Fruit fly (Drosophila melanogaster) whole organism, embryonic: Measurements from ENCODE around the gene CG13097.
A peak's percentile ranks its signal among the peaks of the same experiment; 100 is the strongest.

Experiments used
- Blimp-1 ChIP-seq: fragments of 200-800 bp; sonication (Bioruptor generic); optimal IDR thresholded peaks from 3 replicates; lab custom pipeline; 2018; ENCODE audit warnings: missing biosample characterization, missing genetic modification characterization, mild to moderate bottlenecking, moderate library complexity, missing genetic modification reagents
- CG10959 ChIP-seq: fragments of 200-800 bp; sonication (Bioruptor generic); IDR thresholded peaks from 2 replicates; pipeline ENCODE4 v1.3.6; 2022; ENCODE audit warnings: missing biosample characterization, missing genetic modification characterization
- CG14965 ChIP-seq: fragments of 200-800 bp; sonication (Bioruptor generic); optimal IDR thresholded peaks from 2 replicates; lab custom pipeline; 2016; ENCODE audit warnings: missing biosample characterization, missing genetic modification characterization, borderline replicate concordance
- CG15011 ChIP-seq: fragments of 200-800 bp; sonication (Bioruptor generic); optimal IDR thresholded peaks from 3 replicates; lab custom pipeline; 2018; ENCODE audit warnings: missing biosample characterization, mild to moderate bottlenecking, missing genetic modification characterization
- CG17359 ChIP-seq: fragments of 200-800 bp; sonication (Bioruptor generic); optimal IDR thresholded peaks from 3 replicates; lab custom pipeline; 2018; ENCODE audit warnings: missing biosample characterization, mild to moderate bottlenecking, missing genetic modification characterization, moderate library complexity
- CG17568 ChIP-seq: fragments of 200-800 bp; sonication (Bioruptor generic); optimal IDR thresholded peaks from 2 replicates; lab custom pipeline; 2018; ENCODE audit warnings: missing biosample characterization, mild to moderate bottlenecking, missing genetic modification characterization, moderate library complexity
- CG18599 ChIP-seq: fragments of 200-800 bp; sonication (Bioruptor generic); optimal IDR thresholded peaks from 3 replicates; lab custom pipeline; 2017; ENCODE audit warnings: missing biosample characterization, missing genetic modification characterization, mild to moderate bottlenecking, moderate library complexity, missing genetic modification reagents
- CG2202 ChIP-seq: fragments of 200-800 bp; sonication (Bioruptor generic); optimal IDR thresholded peaks from 2 replicates; lab custom pipeline; 2018; ENCODE audit warnings: missing biosample characterization, mild to moderate bottlenecking, missing genetic modification characterization
- CG2678 ChIP-seq: fragments of 200-800 bp; sonication (Bioruptor generic); optimal IDR thresholded peaks from 3 replicates; lab custom pipeline; 2019; ENCODE audit warnings: missing biosample characterization, mild to moderate bottlenecking, missing genetic modification characterization, moderate library complexity
- CG42726 ChIP-seq: fragments of 200-800 bp; sonication (Bioruptor generic); IDR thresholded peaks from 2 replicates; pipeline ENCODE4 v1.3.6; 2022; ENCODE audit warnings: missing biosample characterization, missing genetic modification characterization; ENCODE audit not compliant: partially characterized antibody
- CG4730 ChIP-seq: fragments of 200-800 bp; sonication (Bioruptor generic); IDR thresholded peaks from 2 replicates; pipeline ENCODE4 v1.3.6; 2022; ENCODE audit warnings: missing biosample characterization, missing genetic modification characterization
- CG4854 ChIP-seq: fragments of 200-800 bp; sonication (Bioruptor generic); optimal IDR thresholded peaks from 2 replicates; lab custom pipeline; 2016; ENCODE audit warnings: missing biosample characterization, missing genetic modification characterization, inconsistent platforms
- CG5180 ChIP-seq: fragments of 200-800 bp; sonication (Bioruptor generic); optimal IDR thresholded peaks from 3 replicates; lab custom pipeline; 2017; ENCODE audit warnings: missing biosample characterization, missing genetic modification characterization, mild to moderate bottlenecking, moderate library complexity, missing genetic modification reagents
- CG6813 ChIP-seq: fragments of 200-800 bp; sonication (Bioruptor generic); optimal IDR thresholded peaks from 2 replicates; lab custom pipeline; 2017; ENCODE audit warnings: missing biosample characterization, missing genetic modification characterization, mild to moderate bottlenecking, moderate library complexity, missing genetic modification reagents
- CG7271 ChIP-seq: fragments of 200-800 bp; sonication (Bioruptor generic); optimal IDR thresholded peaks from 2 replicates; lab custom pipeline; 2018; ENCODE audit warnings: missing biosample characterization, mild to moderate bottlenecking, missing genetic modification characterization, moderate library complexity
- CG8281 ChIP-seq: fragments of 200-800 bp; sonication (Bioruptor generic); optimal IDR thresholded peaks from 2 replicates; lab custom pipeline; 2018; ENCODE audit warnings: missing biosample characterization, mild to moderate bottlenecking, missing genetic modification characterization, moderate library complexity
- CoRest ChIP-seq: fragments of 200-800 bp; sonication (Bioruptor generic); optimal IDR thresholded peaks from 3 replicates; lab custom pipeline; 2018; ENCODE audit warnings: missing biosample characterization, mild to moderate bottlenecking, missing genetic modification characterization, moderate library complexity
- Dll ChIP-seq: fragments of 200-800 bp; sonication (Bioruptor generic); IDR thresholded peaks from 4 replicates; pipeline ENCODE4 v1.3.6; 2022; ENCODE audit warnings: missing biosample characterization, missing genetic modification characterization; ENCODE audit not compliant: partially characterized antibody
- Hmr ChIP-seq: fragments of 200-800 bp; sonication (Bioruptor generic); optimal IDR thresholded peaks from 3 replicates; lab custom pipeline; 2017; ENCODE audit warnings: mild to moderate bottlenecking, missing biosample characterization, missing genetic modification reagents, missing genetic modification characterization
- Lhr ChIP-seq: fragments of 200-800 bp; sonication (Bioruptor generic); optimal IDR thresholded peaks from 3 replicates; lab custom pipeline; 2017; ENCODE audit warnings: mild to moderate bottlenecking, missing biosample characterization, missing genetic modification reagents, missing genetic modification characterization
- Lim3 ChIP-seq: fragments of 200-800 bp; sonication (Bioruptor generic); IDR thresholded peaks from 2 replicates; pipeline ENCODE4 v1.3.6; 2022; ENCODE audit warnings: missing biosample characterization, missing genetic modification characterization
- Med ChIP-seq: fragments of 200-800 bp; sonication (Bioruptor generic); peaks from one replicate; lab custom pipeline; 2016; ENCODE audit warnings: missing biosample characterization, missing genetic modification characterization, mild to moderate bottlenecking, inconsistent platforms, moderate library complexity
- NC2α ChIP-seq: fragments of 200-800 bp; sonication (Bioruptor generic); optimal IDR thresholded peaks from 2 replicates; lab custom pipeline; 2016; ENCODE audit warnings: missing biosample characterization, missing genetic modification characterization
- NC2β ChIP-seq: fragments of 200-800 bp; sonication (Bioruptor generic); optimal IDR thresholded peaks from 2 replicates; lab custom pipeline; 2016; ENCODE audit warnings: missing biosample characterization, missing genetic modification characterization
- Nf-YA ChIP-seq: fragments of 200-800 bp; sonication (Bioruptor generic); IDR thresholded peaks from 2 replicates; pipeline ENCODE4 v1.3.6; 2022; ENCODE audit warnings: missing biosample characterization, missing genetic modification characterization
- NfI ChIP-seq: fragments of 200-800 bp; sonication (Bioruptor generic); optimal IDR thresholded peaks from 3 replicates; lab custom pipeline; 2018; ENCODE audit warnings: missing biosample characterization, mild to moderate bottlenecking, missing genetic modification characterization, moderate library complexity
- Six4 ChIP-seq: fragments of 200-800 bp; sonication (Bioruptor generic); optimal IDR thresholded peaks from 2 replicates; lab custom pipeline; 2016; ENCODE audit warnings: missing biosample characterization, missing genetic modification characterization
- Sry-β ChIP-seq: fragments of 200-800 bp; sonication (Bioruptor generic); optimal IDR thresholded peaks from 2 replicates; lab custom pipeline; 2018; ENCODE audit warnings: missing biosample characterization, mild to moderate bottlenecking, missing genetic modification characterization, moderate library complexity
- bowl ChIP-seq: fragments of 200-800 bp; sonication (Bioruptor generic); IDR thresholded peaks from 2 replicates; pipeline ENCODE4 v1.3.6; 2022; ENCODE audit warnings: missing biosample characterization, missing genetic modification characterization
- bsh ChIP-seq, 2 experiments: fragments of 200-800 bp; sonication (Bioruptor generic); optimal IDR thresholded peaks; 2 replicates each; lab custom pipeline; 2017 to 2018; ENCODE audit warnings: mild to moderate bottlenecking in 2 of 2, missing biosample characterization in 2 of 2, missing genetic modification characterization in 2 of 2, moderate library complexity in 1 of 2
- da ChIP-seq: fragments of 200-800 bp; sonication (Bioruptor generic); optimal IDR thresholded peaks from 2 replicates; lab custom pipeline; 2016; ENCODE audit warnings: missing biosample characterization, missing genetic modification characterization
- dati ChIP-seq: fragments of 200-800 bp; sonication (Bioruptor generic); IDR thresholded peaks from 2 replicates; pipeline ENCODE4 v1.3.6; 2022; ENCODE audit warnings: missing biosample characterization, missing genetic modification characterization
- emc ChIP-seq: fragments of 200-800 bp; sonication (Bioruptor generic); optimal IDR thresholded peaks from 2 replicates; lab custom pipeline; 2016; ENCODE audit warnings: missing biosample characterization, missing genetic modification characterization
- exex ChIP-seq: fragments of 200-800 bp; sonication (Bioruptor generic); optimal IDR thresholded peaks from 4 replicates; lab custom pipeline; 2018; ENCODE audit warnings: missing biosample characterization, mild to moderate bottlenecking, missing genetic modification characterization, moderate library complexity
- grau ChIP-seq: fragments of 200-800 bp; optimal IDR thresholded peaks from 3 replicates; lab custom pipeline; 2019; ENCODE audit warnings: missing biosample characterization, mild to moderate bottlenecking, missing genetic modification characterization, moderate library complexity
- grn ChIP-seq: fragments of 200-800 bp; sonication (Bioruptor generic); optimal IDR thresholded peaks from 3 replicates; lab custom pipeline; 2017; ENCODE audit warnings: missing biosample characterization, missing genetic modification characterization
- knrl ChIP-seq: fragments of 200-800 bp; sonication (Bioruptor generic); IDR thresholded peaks from 3 replicates; pipeline ENCODE4 v1.3.6; 2022; ENCODE audit warnings: missing biosample characterization, missing genetic modification characterization; ENCODE audit not compliant: partially characterized antibody
- pnt ChIP-seq: fragments of 200-800 bp; sonication (Bioruptor generic); optimal IDR thresholded peaks from 3 replicates; lab custom pipeline; 2016; ENCODE audit warnings: missing biosample characterization, missing genetic modification characterization
- run ChIP-seq: fragments of 200-800 bp; sonication (Bioruptor generic); optimal IDR thresholded peaks from 3 replicates; lab custom pipeline; 2018; ENCODE audit warnings: missing biosample characterization, mild to moderate bottlenecking, missing genetic modification characterization
- scrt ChIP-seq: fragments of 200-800 bp; sonication (Bioruptor generic); optimal IDR thresholded peaks from 2 replicates; lab custom pipeline; 2018; ENCODE audit warnings: missing biosample characterization, mild to moderate bottlenecking, missing genetic modification characterization, moderate library complexity
- so ChIP-seq: fragments of 200-800 bp; sonication (Bioruptor generic); IDR thresholded peaks from 3 replicates; pipeline ENCODE4 v1.3.6; 2022; ENCODE audit warnings: missing biosample characterization, missing genetic modification characterization
- unc-4 ChIP-seq: fragments of 200-800 bp; sonication (Bioruptor generic); IDR thresholded peaks from 2 replicates; pipeline ENCODE4 v1.3.6; 2022; ENCODE audit warnings: missing biosample characterization, missing genetic modification characterization; ENCODE audit not compliant: partially characterized antibody
- vnd ChIP-seq: fragments of 200-800 bp; sonication (Bioruptor generic); IDR thresholded peaks from 3 replicates; pipeline ENCODE4 v1.3.6; 2022; ENCODE audit warnings: missing biosample characterization, missing genetic modification characterization; ENCODE audit not compliant: partially characterized antibody
- zfh1 ChIP-seq: fragments of 200-800 bp; sonication (Bioruptor generic); IDR thresholded peaks from 3 replicates; pipeline ENCODE4 v1.3.6; 2022; ENCODE audit warnings: missing biosample characterization, missing genetic modification characterization

Gene CG13097

DNA sequence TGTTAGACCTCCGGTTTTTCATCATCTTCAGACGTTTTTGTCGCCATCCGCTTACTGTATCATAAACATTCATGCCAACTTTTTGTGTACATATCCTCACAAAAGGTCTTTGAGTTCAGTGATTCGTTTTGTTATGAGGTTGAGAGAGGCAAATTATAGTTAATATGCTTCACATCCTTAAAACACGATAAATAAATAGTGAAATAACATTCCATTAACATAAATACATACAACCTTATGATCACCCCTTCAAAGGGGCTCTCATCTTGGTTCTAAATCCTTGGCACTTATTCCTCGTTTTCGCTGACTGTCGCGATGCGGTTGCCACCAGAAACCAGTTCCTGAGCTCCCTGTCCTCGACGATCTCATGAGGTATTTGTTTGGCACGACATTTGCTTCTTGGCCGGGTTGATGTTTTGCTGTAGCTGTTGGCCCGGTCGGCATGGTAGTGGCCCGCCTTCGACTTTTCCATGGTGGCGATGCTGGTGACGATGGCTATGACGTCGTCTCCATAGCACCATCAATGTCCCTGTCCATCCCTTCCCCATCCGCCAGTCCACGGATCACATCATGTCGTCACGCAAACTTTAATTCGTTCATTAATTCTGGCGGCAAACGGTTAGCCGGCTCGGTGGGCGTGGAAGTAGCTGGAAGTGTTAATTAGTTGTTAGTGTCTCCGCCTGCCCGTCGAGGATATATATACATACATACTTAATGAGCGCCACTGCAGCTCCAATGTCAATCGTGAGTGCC, 45.6 kb downstream of the CG13097 start:
- TF ChIP-seq Dll (GFP tag; lab: Robert Waterston, UW) (no peak), scrt (GFP tag; lab: Kevin White, UChicago) (no peak), Med (GFP tag; lab: Kevin White, UChicago) (peak; percentile 35), exex (tag; lab: Kevin White, UChicago) (no peak)

DNA sequence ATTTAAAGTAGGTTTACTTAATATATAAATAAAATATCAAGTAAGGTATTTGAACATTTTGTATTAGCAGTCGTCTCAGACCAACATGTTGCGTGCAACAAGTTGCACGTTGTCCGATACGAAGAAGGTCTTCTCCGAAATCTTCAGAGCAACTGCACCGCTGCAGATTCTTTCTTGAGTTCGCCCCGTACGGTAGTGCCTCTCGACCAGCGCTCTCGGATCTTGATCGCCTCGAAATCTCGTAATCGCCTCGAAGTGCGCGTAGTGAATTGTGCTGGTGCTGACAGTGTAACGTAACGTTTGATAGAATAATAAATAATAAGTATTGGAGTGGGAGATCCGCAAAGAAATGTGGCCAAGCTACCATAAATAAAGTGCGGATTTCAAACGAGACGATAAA, 48.0 kb downstream of the CG13097 start, which contains the start of gene dachs:
Gene dachs (plus strand): TSS at position 175 of the 400 bp plus-strand sequence.
- no peak for TF ChIP-seq CG4854 (GFP tag; lab: Kevin White, UChicago)
- TF ChIP-seq CG4730 (GFP tag; lab: Robert Waterston, UW), result no peak
- TF ChIP-seq da (GFP tag; lab: Kevin White, UChicago), result no peak
- no peak for TF ChIP-seq unc-4 (GFP tag; lab: Robert Waterston, UW)
- no peak for TF ChIP-seq Six4 (GFP tag; lab: Kevin White, UChicago)
- no peak for TF ChIP-seq NfI (GFP tag; lab: Kevin White, UChicago)
- no peak for TF ChIP-seq CG17359 (tag; lab: Kevin White, UChicago)
- no peak for TF ChIP-seq CoRest (tag; lab: Kevin White, UChicago)
- no peak for TF ChIP-seq CG10959
- no peak for TF ChIP-seq so (GFP tag; lab: Robert Waterston, UW)
- no peak for TF ChIP-seq CG6813 (GFP tag; lab: Kevin White, UChicago)
- peak; percentile 95 for TF ChIP-seq CG5180
- TF ChIP-seq bowl (GFP tag; lab: Robert Waterston, UW), result no peak
- TF ChIP-seq grau (tag; lab: Kevin White, UChicago), result peak; percentile 28

DNA sequence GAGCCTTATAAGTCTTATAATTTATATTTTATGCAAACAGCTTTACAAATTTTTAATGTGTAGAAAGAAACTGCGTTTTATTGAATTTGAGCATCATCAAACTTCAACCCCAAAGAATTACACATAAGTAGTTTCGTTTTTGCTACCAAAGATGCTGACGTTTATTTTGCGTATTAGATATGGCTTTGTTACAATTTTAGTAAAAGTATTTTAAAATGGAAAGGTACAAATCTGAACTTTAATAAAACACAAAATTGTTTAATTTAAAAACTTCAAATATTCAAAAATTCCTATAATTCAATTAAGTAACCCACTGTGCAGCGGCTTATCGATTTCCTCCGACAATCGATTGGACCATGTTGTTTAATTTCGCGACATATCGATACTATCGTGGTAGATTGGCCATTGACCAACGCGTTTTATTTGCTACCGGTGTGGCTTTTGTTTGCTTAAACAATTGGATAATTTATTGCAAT, 50.5 kb downstream of the CG13097 start, which contains the start of gene prg:
Gene prg (plus strand): TSS at position 382 of the 476 bp plus-strand sequence.
- TF ChIP-seq vnd (peak; percentile 90), CG8281 (tag; lab: Kevin White, UChicago) (peak; percentile 26), pnt (peak; percentile 13), NC2α (GFP tag; lab: Kevin White, UChicago) (peak; percentile 42), NC2β (peak; percentile 2), CG14965 (GFP tag; lab: Kevin White, UChicago) (no peak), zfh1 (peak; percentile 16; the same call in 1 of the 3 replicates), CG4730 (GFP tag; lab: Robert Waterston, UW) (no peak), Nf-YA (GFP tag; lab: Robert Waterston, UW) (no peak), Lhr (GFP tag; lab: Kevin White, UChicago) (peak; percentile 42), CG17568 (GFP tag; lab: Kevin White, UChicago) (peak; percentile 39), CG18599 (GFP tag; lab: Kevin White, UChicago) (peak; percentile 30), CG2678 (tag; lab: Kevin White, UChicago) (peak; percentile 77), Lim3 (GFP tag; lab: Robert Waterston, UW) (no peak), knrl (GFP tag; lab: Robert Waterston, UW) (peak; percentile 90), Hmr (GFP tag; lab: Kevin White, UChicago) (peak; percentile 66), CG15011 (GFP tag; lab: Kevin White, UChicago) (peak; percentile 44), grn (GFP tag; lab: Kevin White, UChicago) (no peak), Sry-β (no peak), Dll (GFP tag; lab: Robert Waterston, UW) (peak; percentile 97), CG2202 (tag; lab: Kevin White, UChicago) (no peak), bsh (GFP tag; optimal IDR thresholded peaks at IDR 0.05; lab: Kevin White, UChicago) (peak; percentile 7 to 58), CG6813 (GFP tag; lab: Kevin White, UChicago) (no peak), run (peak; percentile 8), Blimp-1 (GFP tag; lab: Kevin White, UChicago) (peak; percentile 62), dati (GFP tag; lab: Robert Waterston, UW) (no peak), emc (GFP tag; lab: Kevin White, UChicago) (no peak), CG42726 (peak; percentile 95), CG7271 (no peak)
